Fruit fly (Drosophila melanogaster) S2 (cell line): ENCODE measurements around the gene His2Av.

Experiments
- CG8478 ChIP-seq: fragments of >200 bp; optimal IDR thresholded peaks from 2 replicates; lab custom pipeline; 2018
- CTCF ChIP-seq, 2 experiments: fragments of >200 bp; optimal IDR thresholded peaks; 2 replicates each; lab custom pipeline; 2018

dm6 chr3R:26906711-26907510, 40.2 kb downstream of the His2Av start:
- no peak for TF ChIP-seq CG8478 (lab: Kevin White, UChicago)
- no peak for TF ChIP-seq CTCF (optimal IDR thresholded peaks at IDR 0.05; lab: Kevin White, UChicago)
